Worm (Caenorhabditis elegans) whole organism, L4/young adult: Measurements from ENCODE around the gene F13E6.2.

Experiments
- W03F9.2 ChIP-seq: fragments of 150-350 bp; optimal IDR thresholded peaks from 2 replicates; lab custom pipeline; 2014; ENCODE audit warnings: missing biosample characterization, missing genetic modification characterization
- dao-5 ChIP-seq: sonication (generic microtip); optimal IDR thresholded peaks from 2 replicates; lab custom pipeline; 2016; ENCODE audit warnings: missing genotype, missing genetic modification characterization, moderate library complexity, missing compliant biosample characterization
- him-1 ChIP-seq: sonication (generic microtip); optimal IDR thresholded peaks from 2 replicates; lab custom pipeline; 2016; ENCODE audit warnings: missing genotype, missing genetic modification reagents, missing genetic modification characterization, missing compliant biosample characterization

F13E6.2 gene

ce11 chrX:10674199-10674598, at the start of gene F13E6.2:
Gene F13E6.2, minus strand, starts transcription at chrX:10674299.
- TF ChIP-seq W03F9.2 (no peak), dao-5 (tag; lab: Kevin White, UChicago) (no peak), him-1 (no peak)

ce11 chrX:10721954-10722353, 47.9 kb upstream of the F13E6.2 start, which contains the start of gene mbr-1:
Gene mbr-1, minus strand, starts transcription at chrX:10722054.
- TF ChIP-seq him-1 (no peak), W03F9.2 (no peak), dao-5 (tag; lab: Kevin White, UChicago) (no peak)

ce11 chrX:10717019-10717418, 42.9 kb upstream of the F13E6.2 start, which contains the start of gene T01C1.4:
Gene T01C1.4, minus strand, starts transcription at chrX:10717119.
- TF ChIP-seq W03F9.2 (no peak), dao-5 (tag; lab: Kevin White, UChicago) (no peak), him-1 (no peak)

- no peak for TF ChIP-seq dao-5 (tag; lab: Kevin White, UChicago)
- no peak for TF ChIP-seq W03F9.2
- TF ChIP-seq him-1: no peak
Observed at ce11 chrX:10711769-10712168, 37.7 kb upstream of the F13E6.2 start, which contains the start of gene rhgf-1. Gene rhgf-1, minus strand, starts transcription at chrX:10711869.

- no peak for TF ChIP-seq W03F9.2
- no peak for TF ChIP-seq dao-5 (tag; lab: Kevin White, UChicago)
- no peak for TF ChIP-seq him-1
Observed at ce11 chrX:10704329-10704728, 30.2 kb upstream of the F13E6.2 start.

DNA sequence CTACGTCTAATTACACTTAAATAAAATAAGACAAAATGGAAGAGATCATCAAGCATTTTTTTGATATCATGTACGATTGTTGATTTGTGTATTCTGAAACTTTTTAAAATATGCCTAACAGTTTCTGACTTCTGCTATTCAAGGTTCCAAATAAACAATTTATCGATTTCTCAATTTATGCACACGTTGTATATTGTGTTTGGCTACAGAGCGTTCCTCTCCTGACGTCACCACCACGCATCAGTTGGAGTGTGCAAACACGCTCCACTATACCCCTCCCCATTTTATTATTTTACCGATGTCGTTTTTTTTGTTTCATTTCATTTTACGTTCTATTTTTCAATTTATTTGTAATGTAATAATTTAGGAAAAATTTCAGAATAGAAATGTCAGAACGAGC, 20.8 kb upstream of the F13E6.2 start, which contains the start of gene plpp-1.3:
plpp-1.3 (plus strand) TSS at position 380 of the 400 bp plus-strand sequence.
- TF ChIP-seq dao-5 (tag; lab: Kevin White, UChicago) (no peak), him-1 (no peak), W03F9.2 (no peak)

ce11 chrX:10694248-10694647, 20.1 kb upstream of the F13E6.2 start:
- no peak for TF ChIP-seq dao-5 (tag; lab: Kevin White, UChicago)
- TF ChIP-seq W03F9.2: no peak
- no peak for TF ChIP-seq him-1

DNA sequence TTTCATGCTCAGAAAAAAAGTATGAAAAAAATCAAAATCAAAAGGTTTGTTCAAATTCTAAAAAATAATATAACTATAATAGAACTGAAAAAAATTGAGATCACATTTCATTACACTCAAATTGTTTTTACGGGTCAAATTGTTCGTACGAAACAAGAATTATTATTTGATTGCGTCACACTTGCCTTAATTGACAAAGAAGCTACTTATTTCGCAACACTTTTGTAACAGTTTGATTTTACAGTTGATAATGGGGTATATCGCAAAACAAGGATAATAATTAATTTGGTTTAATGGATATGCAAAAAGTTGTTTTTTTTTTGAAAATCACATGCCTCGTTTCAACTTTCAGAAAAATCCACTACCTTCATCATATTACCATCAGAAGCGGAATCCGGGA, 18.0 kb upstream of the F13E6.2 start:
- TF ChIP-seq W03F9.2 (no peak), him-1 (no peak), dao-5 (tag; lab: Kevin White, UChicago) (no peak)

- no peak for TF ChIP-seq W03F9.2
- no peak for TF ChIP-seq dao-5 (tag; lab: Kevin White, UChicago)
- no peak for TF ChIP-seq him-1
Observed at ce11 chrX:10691643-10692042, 17.5 kb upstream of the F13E6.2 start, which contains the start of gene yap-1. Gene yap-1, plus strand, starts transcription at chrX:10691943.

DNA sequence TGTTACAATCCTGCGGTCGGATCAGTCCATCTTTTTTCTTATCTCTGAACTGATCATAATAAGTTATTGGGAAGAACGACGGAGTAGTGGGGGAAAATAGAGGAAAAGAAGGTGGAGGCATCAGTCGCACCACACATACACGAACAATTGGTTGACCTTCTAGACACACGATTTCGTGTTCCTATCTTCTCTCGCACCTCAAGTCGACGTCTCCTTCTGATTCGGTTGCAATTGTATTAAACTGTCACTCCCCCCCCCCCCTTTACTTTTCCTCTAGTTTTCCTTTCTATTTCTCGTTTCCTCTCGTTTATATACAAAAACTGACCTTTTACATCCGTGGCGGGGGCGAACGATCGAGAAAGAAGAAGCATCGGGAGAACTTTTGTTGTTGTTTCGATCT, 17.1 kb upstream of the F13E6.2 start:
- TF ChIP-seq dao-5 (tag; lab: Kevin White, UChicago) (no peak), W03F9.2 (no peak), him-1 (no peak)

DNA sequence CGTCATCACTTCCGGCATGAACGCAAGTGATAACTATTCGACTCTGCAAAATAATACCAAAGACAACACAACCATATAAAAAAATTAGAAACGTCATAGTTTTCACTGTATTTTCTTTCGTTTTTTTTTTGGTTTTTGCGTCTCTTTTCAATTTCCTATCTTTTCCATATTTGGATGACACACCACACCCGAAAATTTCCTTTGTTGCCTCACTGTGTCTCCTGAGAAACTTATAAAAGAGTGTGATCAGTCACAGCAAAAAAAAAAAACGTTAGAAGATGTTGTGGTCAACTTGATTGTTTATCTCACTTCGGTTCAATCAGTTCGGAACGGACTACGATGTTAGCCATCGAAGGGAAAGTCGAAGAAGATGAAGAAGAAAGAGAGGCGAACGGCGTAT, 15.6 kb upstream of the F13E6.2 start:
- no peak for TF ChIP-seq dao-5 (tag; lab: Kevin White, UChicago)
- no peak for TF ChIP-seq W03F9.2
- TF ChIP-seq him-1: no peak

DNA sequence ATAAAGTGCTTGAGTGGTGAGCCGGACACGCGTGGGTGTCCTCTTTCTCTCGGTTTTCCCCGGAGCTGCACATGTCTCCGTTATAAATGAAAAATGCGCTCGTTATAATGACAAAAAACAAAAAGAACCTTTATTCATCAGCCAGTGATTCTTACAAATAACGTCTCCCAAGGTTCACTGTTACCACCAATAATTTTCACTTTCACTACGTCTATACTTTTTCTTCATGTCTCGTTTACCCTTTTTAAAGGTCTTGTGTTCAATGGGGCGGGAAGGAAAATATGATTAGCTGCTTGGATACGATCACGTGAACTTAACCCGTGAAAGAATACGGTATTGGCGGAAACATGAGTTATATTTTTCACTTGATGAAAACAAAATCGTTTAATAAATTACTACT, 14.2 kb upstream of the F13E6.2 start:
- TF ChIP-seq W03F9.2 (no peak), dao-5 (tag; lab: Kevin White, UChicago) (no peak), him-1 (no peak)

DNA sequence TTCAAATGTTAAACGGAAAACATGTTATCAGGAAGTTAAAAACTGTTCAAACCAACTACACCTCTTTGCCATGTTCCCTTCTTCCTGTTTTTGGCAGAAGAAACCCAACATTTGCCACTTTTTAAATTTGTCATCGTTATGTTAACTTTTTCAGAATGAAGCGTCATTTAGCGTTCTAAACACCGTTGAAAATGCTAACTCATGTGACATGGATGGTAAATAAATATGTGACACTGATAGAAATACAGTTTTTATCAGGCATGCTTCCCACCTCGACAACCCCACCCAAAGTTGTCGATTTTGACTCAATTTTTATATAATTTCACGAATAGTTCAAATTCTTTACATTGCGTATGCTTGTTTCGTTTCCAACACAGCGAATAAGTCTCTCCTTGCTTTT, 13.2 kb upstream of the F13E6.2 start:
- TF ChIP-seq W03F9.2: no peak
- TF ChIP-seq him-1: no peak
- no peak for TF ChIP-seq dao-5 (tag; lab: Kevin White, UChicago)

DNA sequence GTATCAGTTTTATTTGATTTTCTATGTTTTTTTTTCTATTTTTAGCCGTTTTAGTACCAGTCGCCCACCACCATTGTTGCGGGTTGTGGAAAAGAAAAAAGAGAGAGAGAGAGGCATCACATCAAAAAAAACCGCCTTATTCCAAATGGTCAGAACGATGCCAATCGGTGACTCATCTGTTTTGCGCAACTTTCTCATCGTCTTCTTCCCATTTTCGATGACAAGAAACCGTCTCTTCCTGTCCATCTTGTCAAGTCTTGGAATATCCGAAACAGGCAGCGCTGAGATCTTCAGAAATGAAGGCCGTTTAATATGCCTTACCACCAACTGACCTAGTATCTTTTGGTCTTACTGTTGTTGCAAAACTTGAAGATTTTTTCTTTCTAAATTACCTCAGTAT, 12.4 kb upstream of the F13E6.2 start:
- TF ChIP-seq dao-5 (tag; lab: Kevin White, UChicago): no peak
- no peak for TF ChIP-seq W03F9.2
- TF ChIP-seq him-1: no peak

DNA sequence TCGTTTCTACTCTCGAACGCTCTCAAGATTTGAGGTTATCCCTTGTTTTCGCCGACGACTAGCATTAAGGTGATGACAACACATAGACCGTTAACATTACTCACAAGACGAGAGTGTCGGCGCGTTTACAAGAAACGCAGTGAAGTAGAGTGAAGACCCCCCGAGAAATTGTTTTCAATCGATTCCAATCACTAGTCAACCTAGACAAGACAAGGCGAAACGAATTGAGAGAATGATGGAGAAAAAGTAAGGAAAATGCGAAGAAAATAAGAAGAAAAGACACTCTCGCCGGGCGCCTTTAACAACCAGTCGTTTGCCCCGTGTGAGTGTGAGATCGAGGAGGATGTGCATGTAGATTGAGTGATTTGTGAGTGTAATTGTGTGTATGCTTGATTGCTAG, 10.4 kb upstream of the F13E6.2 start:
- no peak for TF ChIP-seq W03F9.2
- no peak for TF ChIP-seq dao-5 (tag; lab: Kevin White, UChicago)
- TF ChIP-seq him-1: no peak

ce11 chrX:10681698-10682097, 7.6 kb upstream of the F13E6.2 start, which contains the start of gene phf-31:
Gene phf-31, plus strand, starts transcription at chrX:10681998.
- TF ChIP-seq W03F9.2: no peak
- no peak for TF ChIP-seq him-1
- no peak for TF ChIP-seq dao-5 (tag; lab: Kevin White, UChicago)
